Worm (Caenorhabditis elegans): ENCODE data around the gene R166.2.

ce11 chrII:10530907-10531306, 6.6 kb downstream of the R166.2 start:
- TF ChIP-seq attf-5 (GFP tag; optimal IDR thresholded peaks at IDR 0.05) (no peak), pbrm-1 (GFP tag; IDR thresholded peaks at IDR 0.05) (no peak), snpc-4 (GFP tag; optimal IDR thresholded peaks at IDR 0.05) (no peak), snpc-4 (tag; optimal IDR thresholded peaks at IDR 0.05) (no peak), him-1 (tag; optimal IDR thresholded peaks at IDR 0.05) (no peak), aptf-3 (GFP tag; IDR thresholded peaks at IDR 0.05) (no peak), zim-3 (tag; optimal IDR thresholded peaks at IDR 0.05) (no peak), snpc-1.3 (tag; optimal IDR thresholded peaks at IDR 0.05; ENCODE audit: insufficient read depth) (no peak), nfya-1 (tag; optimal IDR thresholded peaks at IDR 0.05; ENCODE audit: borderline replicate concordance, insufficient read depth) (no peak)

Data from whole organism, young adult.